Worm (Caenorhabditis elegans) whole organism, early embryonic: ENCODE data around the gene T24E12.13.

ENCODE experiments used
- B0310.2 ChIP-seq: sonication (generic microtip); optimal IDR thresholded peaks from 2 replicates; lab custom pipeline; 2016; ENCODE audit warnings: mild to moderate bottlenecking, missing genetic modification characterization, missing compliant biosample characterization
- F13C5.2 ChIP-seq: sonication (generic microtip); optimal IDR thresholded peaks from 2 replicates; lab custom pipeline; 2017; ENCODE audit warnings: mild to moderate bottlenecking, missing genetic modification characterization, inconsistent platforms, missing compliant biosample characterization
- aly-1 ChIP-seq: sonication (generic microtip); optimal IDR thresholded peaks from 2 replicates; lab custom pipeline; 2016; ENCODE audit warnings: missing genetic modification characterization, missing compliant biosample characterization
- ama-1 ChIP-seq: fragments of 150-350 bp; optimal IDR thresholded peaks from 2 replicates; lab custom pipeline; 2014
- ceh-13 ChIP-seq: fragments of 200-800 bp; sonication (Bioruptor generic); optimal IDR thresholded peaks from 2 replicates; lab custom pipeline; 2018; ENCODE audit warnings: mild to moderate bottlenecking, missing genetic modification characterization, missing compliant biosample characterization
- ceh-36 ChIP-seq: sonication (generic microtip); optimal IDR thresholded peaks from 2 replicates; lab custom pipeline; 2016; ENCODE audit warnings: missing genetic modification characterization, inconsistent platforms, missing compliant biosample characterization
- ets-7 ChIP-seq: sonication (generic microtip); optimal IDR thresholded peaks from 2 replicates; lab custom pipeline; 2016; ENCODE audit warnings: missing genotype, missing genetic modification characterization, missing compliant biosample characterization
- flt-1 ChIP-seq: fragments of 200-800 bp; sonication (Bioruptor generic); IDR thresholded peaks from 2 replicates; pipeline ENCODE4 v1.3.6; 2022; ENCODE audit warnings: missing genetic modification characterization, missing compliant biosample characterization
- hmbx-1 ChIP-seq: sonication (generic microtip); optimal IDR thresholded peaks from 2 replicates; lab custom pipeline; 2016; ENCODE audit warnings: mild to moderate bottlenecking, missing genetic modification characterization, missing compliant biosample characterization
- hmg-4 ChIP-seq: fragments of 200-800 bp; sonication (Bioruptor generic); optimal IDR thresholded peaks from 2 replicates; lab custom pipeline; 2018; ENCODE audit warnings: mild to moderate bottlenecking, missing genetic modification characterization, missing compliant biosample characterization
- hnd-1 ChIP-seq: sonication (generic microtip); optimal IDR thresholded peaks from 2 replicates; lab custom pipeline; 2016; ENCODE audit warnings: missing genetic modification characterization, missing compliant biosample characterization
- pes-1 ChIP-seq: fragments of 200-800 bp; sonication (Bioruptor generic); IDR thresholded peaks from 2 replicates; pipeline ENCODE4 v1.3.6; 2022; ENCODE audit warnings: missing genetic modification reagents, missing genetic modification characterization, missing compliant biosample characterization
- scrt-1 ChIP-seq: fragments of 200-800 bp; sonication (Bioruptor generic); IDR thresholded peaks from 2 replicates; pipeline ENCODE4 v1.3.6; 2022; ENCODE audit warnings: missing genetic modification characterization, missing compliant biosample characterization
- sea-1 ChIP-seq: fragments of 200-800 bp; sonication (Bioruptor generic); conservative IDR thresholded peaks from 2 replicates; pipeline ENCODE4 v1.3.6; 2022; ENCODE audit warnings: missing genetic modification characterization, missing compliant biosample characterization
- tbx-11 ChIP-seq: fragments of 200-800 bp; sonication (Bioruptor generic); IDR thresholded peaks from 2 replicates; pipeline ENCODE4 v1.3.6; 2022; ENCODE audit warnings: missing genetic modification characterization, missing compliant biosample characterization
- tbx-37 ChIP-seq: fragments of 200-800 bp; sonication (Bioruptor generic); conservative IDR thresholded peaks from 2 replicates; pipeline ENCODE4 v1.3.6; 2022; ENCODE audit warnings: missing genetic modification reagents, missing genetic modification characterization, missing compliant biosample characterization
- tra-4 ChIP-seq: sonication (generic microtip); optimal IDR thresholded peaks from 2 replicates; lab custom pipeline; 2017; ENCODE audit warnings: missing genetic modification characterization, missing compliant biosample characterization

T24E12.13 gene

DNA sequence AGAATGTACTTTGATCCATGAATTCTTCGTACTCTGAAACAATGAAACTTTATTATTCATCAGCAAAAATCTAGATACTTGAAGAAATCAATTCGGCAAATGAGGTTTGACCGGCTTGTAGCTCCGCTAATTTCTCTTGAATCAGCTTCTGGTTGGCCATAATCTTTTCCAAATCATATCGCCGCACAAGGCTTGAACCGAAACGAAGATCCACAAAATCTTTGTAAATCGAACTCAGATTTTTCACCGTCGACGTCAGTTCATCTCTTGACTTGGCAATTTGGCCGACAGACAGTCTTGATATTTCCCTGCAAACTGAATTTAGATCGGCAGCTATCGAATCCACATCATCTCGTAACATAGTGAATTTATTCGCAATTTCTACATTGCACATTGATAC is 18.3 kb downstream of the T24E12.13 start:
- TF ChIP-seq pes-1, result no peak
- no peak for TF ChIP-seq hmg-4
- no peak for TF ChIP-seq flt-1 (GFP tag; lab: Robert Waterston, UW)

DNA sequence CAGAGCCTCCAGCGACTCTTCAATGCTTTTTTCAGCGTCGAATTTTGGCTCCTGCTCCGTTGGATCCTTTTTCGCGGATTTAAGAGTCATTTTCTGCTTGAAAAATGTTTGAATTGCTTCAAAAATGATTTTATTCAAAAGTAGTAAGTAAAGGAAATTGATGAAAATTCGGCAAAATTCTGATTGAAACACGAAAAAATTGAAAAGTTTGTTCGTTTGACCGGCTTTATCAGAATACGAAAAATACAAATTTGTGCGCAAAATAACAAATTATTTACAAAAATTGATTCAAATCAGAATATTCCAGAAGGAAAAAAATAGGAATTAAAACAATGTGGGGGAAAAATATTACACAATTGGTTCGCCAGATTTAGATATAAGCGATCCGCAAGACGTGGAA is 19.7 kb downstream of the T24E12.13 start, which contains the start of gene F54D10.4:
TSS of gene F54D10.4 (minus strand) at position 101 of the 400 bp plus-strand sequence.
- TF ChIP-seq flt-1 (GFP tag; lab: Robert Waterston, UW) (no peak), B0310.2 (tag; lab: Kevin White, UChicago) (no peak), hmg-4 (no peak), sea-1 (GFP tag; lab: Robert Waterston, UW) (no peak), tra-4 (no peak), pes-1 (no peak), ama-1 (lab: Kevin White, UChicago) (no peak), ets-7 (tag; lab: Kevin White, UChicago) (no peak), tbx-11 (GFP tag; lab: Robert Waterston, UW) (no peak), aly-1 (no peak)

DNA sequence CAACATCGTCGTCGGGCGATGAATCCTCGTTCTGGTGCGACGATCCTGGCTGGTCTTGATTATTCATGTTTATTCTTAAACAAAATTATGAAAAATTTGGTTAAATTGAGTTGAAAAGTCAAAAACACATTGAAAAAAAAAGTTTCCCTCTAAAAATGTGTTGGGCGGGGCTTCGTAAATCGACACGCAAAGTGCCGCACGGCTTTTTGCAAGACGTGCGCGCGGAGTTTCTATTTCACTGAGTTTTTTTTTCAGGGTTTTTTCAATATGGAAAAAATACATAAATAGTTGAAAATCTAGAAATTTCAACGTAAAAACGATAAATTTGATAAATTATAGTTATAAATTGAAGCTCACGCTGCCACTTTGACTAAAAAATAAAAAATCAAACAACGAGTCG is 20.9 kb downstream of the T24E12.13 start, which contains the start of gene F54D10.5:
TSS of gene F54D10.5 (minus strand) at position 74 of the 400 bp plus-strand sequence.
- TF ChIP-seq flt-1 (GFP tag; lab: Robert Waterston, UW) (peak; percentile 14; the same call in 1 of the 2 replicates), tra-4 (no peak), pes-1 (peak; percentile 29; the same call in 1 of the 2 replicates), ets-7 (tag; lab: Kevin White, UChicago) (no peak), hmg-4 (no peak), F13C5.2 (tag; lab: Kevin White, UChicago) (peak; percentile 45)

DNA sequence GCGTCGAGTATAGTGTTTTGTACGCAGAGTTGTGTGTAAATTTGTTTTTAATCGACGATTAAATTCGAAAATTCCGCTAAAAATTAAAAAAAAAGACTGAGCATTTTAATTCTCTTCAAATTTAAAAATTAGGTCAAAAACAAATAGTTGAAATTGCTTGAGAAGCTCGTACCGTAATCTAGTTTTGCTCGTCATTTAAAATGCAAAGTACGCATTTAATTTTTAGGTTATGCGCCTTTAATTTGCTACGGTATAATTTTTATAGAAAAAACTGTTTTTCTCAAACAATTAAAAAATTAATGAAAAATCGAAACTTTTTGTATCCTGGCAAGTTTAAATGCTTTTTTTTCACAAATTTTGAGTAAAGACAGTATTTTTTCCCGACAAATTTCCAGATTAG is 21.4 kb downstream of the T24E12.13 start:
- TF ChIP-seq B0310.2 (tag; lab: Kevin White, UChicago) (no peak), scrt-1 (no peak), tbx-37 (GFP tag; lab: Robert Waterston, UW) (no peak), hmbx-1 (tag; lab: Kevin White, UChicago) (no peak), hmg-4 (no peak)

DNA sequence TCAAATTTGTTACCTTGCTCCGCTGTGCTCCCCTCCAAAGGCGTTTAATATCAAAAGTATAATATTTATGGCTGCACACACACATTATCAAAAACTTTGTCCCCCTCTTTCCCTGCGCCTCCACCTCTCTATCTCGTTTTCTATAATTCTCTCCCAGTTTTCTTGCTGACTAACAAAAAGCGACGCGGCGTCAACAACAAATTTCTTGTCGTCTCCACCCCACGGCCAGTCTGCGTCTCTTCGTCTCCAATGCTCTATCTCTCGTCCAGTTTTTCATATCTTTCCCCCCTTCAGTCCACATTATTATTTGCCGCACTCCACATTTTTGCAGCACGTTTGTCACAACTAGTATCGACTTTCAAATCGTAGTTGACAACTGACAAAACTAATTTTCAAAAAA is 23.3 kb downstream of the T24E12.13 start:
- TF ChIP-seq ceh-36 (tag; lab: Kevin White, UChicago), result no peak
- TF ChIP-seq ceh-13 (GFP tag; lab: Kevin White, UChicago), result no peak
- TF ChIP-seq ets-7 (tag; lab: Kevin White, UChicago), result no peak
- TF ChIP-seq tra-4, result no peak
- TF ChIP-seq ama-1 (lab: Kevin White, UChicago), result no peak
- TF ChIP-seq hnd-1 (tag; lab: Kevin White, UChicago), result no peak
- no peak for TF ChIP-seq hmg-4
- no peak for TF ChIP-seq flt-1 (GFP tag; lab: Robert Waterston, UW)
- TF ChIP-seq B0310.2 (tag; lab: Kevin White, UChicago), result no peak
- no peak for TF ChIP-seq scrt-1
- TF ChIP-seq pes-1, result no peak
- TF ChIP-seq tbx-11 (GFP tag; lab: Robert Waterston, UW), result no peak
- TF ChIP-seq F13C5.2 (tag; lab: Kevin White, UChicago), result no peak

DNA sequence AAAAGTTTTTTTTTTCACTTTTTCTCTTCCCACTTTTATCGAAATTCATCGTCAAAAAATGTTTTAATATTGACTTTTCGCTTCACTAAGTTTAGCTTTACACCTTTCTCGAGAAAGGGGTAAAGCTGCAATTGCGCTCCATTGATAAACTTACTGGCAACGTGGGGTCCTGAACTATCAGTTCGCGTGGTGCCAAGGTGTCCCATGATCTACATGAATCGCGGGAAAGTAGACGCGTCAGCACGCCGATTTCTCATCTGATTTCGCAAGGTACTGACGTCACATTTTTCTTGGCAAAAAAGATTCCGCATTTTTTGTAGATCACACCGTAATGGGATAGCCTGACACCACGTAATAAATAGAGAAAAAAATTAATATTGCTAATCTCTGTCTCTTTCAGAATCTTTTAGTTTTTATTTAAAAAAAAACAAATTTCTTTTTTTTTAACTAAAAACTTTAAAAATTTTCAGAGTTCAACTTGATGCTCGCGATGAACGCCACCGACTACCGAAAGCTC is 24.6 kb downstream of the T24E12.13 start, which contains the start of gene lido-15:
TSS of gene lido-15 (plus strand) at position 467 of the 517 bp plus-strand sequence.
- TF ChIP-seq ceh-36 (tag; lab: Kevin White, UChicago), result no peak
- no peak for TF ChIP-seq aly-1
- no peak for TF ChIP-seq hnd-1 (tag; lab: Kevin White, UChicago)
- TF ChIP-seq F13C5.2 (tag; lab: Kevin White, UChicago), result no peak
- no peak for TF ChIP-seq tbx-11 (GFP tag; lab: Robert Waterston, UW)
- TF ChIP-seq pes-1, result no peak
- TF ChIP-seq scrt-1, result no peak
- no peak for TF ChIP-seq B0310.2 (tag; lab: Kevin White, UChicago)
- no peak for TF ChIP-seq ceh-13 (GFP tag; lab: Kevin White, UChicago)
- TF ChIP-seq hmbx-1 (tag; lab: Kevin White, UChicago), result no peak
- TF ChIP-seq hmg-4, result no peak
- TF ChIP-seq ama-1 (lab: Kevin White, UChicago), result no peak
- TF ChIP-seq flt-1 (GFP tag; lab: Robert Waterston, UW), result no peak
- TF ChIP-seq tra-4, result no peak
- no peak for TF ChIP-seq sea-1 (GFP tag; lab: Robert Waterston, UW)
- TF ChIP-seq ets-7 (tag; lab: Kevin White, UChicago), result no peak
- TF ChIP-seq tbx-37 (GFP tag; lab: Robert Waterston, UW), result no peak

DNA sequence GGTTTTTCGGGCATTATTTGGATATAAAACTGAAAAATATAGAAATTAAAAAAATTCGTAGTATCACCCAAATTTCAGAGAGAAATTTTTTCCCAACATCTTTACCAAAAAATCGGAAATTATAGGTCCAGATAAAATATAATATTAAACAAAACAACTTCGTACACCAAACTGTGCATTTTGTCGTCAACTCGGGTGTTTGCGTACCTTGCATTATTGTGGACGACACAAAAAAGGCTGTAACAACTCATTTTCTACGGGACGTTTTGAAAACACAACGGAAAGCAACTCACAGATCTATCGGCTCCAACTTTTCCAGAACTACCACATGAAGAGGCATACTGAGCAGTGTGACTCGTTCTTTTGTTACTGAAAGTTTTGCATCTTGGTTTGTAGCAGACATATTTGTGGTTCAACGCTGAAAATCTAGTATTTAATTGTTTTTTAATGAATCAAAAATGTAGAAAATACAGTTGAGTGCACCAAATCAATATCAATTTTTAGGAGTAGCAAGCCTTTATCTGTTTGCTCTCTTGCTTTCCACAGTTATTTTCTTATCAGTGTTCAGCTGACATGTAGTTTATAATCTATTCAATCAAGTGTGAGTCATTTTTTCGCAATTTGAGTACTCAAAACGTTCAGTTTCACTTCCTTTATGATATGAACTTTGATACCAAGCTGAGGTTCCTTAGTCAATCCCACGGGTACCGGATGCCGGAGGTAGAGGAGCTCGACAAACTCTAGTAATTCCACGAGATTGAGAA is 28.4 kb downstream of the T24E12.13 start:
- TF ChIP-seq ceh-36 (tag; lab: Kevin White, UChicago), result no peak
- TF ChIP-seq B0310.2 (tag; lab: Kevin White, UChicago), result no peak
- no peak for TF ChIP-seq sea-1 (GFP tag; lab: Robert Waterston, UW)
- no peak for TF ChIP-seq tra-4
- TF ChIP-seq ets-7 (tag; lab: Kevin White, UChicago), result no peak
- no peak for TF ChIP-seq aly-1
- TF ChIP-seq F13C5.2 (tag; lab: Kevin White, UChicago), result no peak
- no peak for TF ChIP-seq ama-1 (lab: Kevin White, UChicago)
- TF ChIP-seq scrt-1, result no peak
- no peak for TF ChIP-seq ceh-13 (GFP tag; lab: Kevin White, UChicago)
- TF ChIP-seq tbx-37 (GFP tag; lab: Robert Waterston, UW), result no peak
- no peak for TF ChIP-seq flt-1 (GFP tag; lab: Robert Waterston, UW)
- TF ChIP-seq hmbx-1 (tag; lab: Kevin White, UChicago), result no peak
- TF ChIP-seq hnd-1 (tag; lab: Kevin White, UChicago), result no peak
- no peak for TF ChIP-seq pes-1
- no peak for TF ChIP-seq hmg-4
- TF ChIP-seq tbx-11 (GFP tag; lab: Robert Waterston, UW), result no peak
